ENCODE assay signal across 2 fruit fly cellular contexts in genomic region chr2L:1708110-1708509, dm6.
TF ChIP-seq lines count a peak whose summit lies in the region.

No protein-coding gene starts in this region.

TF ChIP-seq in whole organism, adult, 20 proteins besides CTCF, POLR2A, EP300 and RAD21:
- TF ChIP-seq cic (GFP tag; optimal IDR thresholded peaks at IDR 0.05; lab: Kevin White, UChicago) (peak; percentile 62), tj (GFP tag; optimal IDR thresholded peaks at IDR 0.05; lab: Kevin White, UChicago) (no peak)

TF ChIP-seq in whole organism, prepupa, 60 proteins besides CTCF, POLR2A, EP300 and RAD21:
- TF ChIP-seq vri (GFP tag; optimal IDR thresholded peaks at IDR 0.05; lab: Kevin White, UChicago), result peak; percentile 13
- TF ChIP-seq CG7368 (GFP tag; optimal IDR thresholded peaks at IDR 0.05; lab: Kevin White, UChicago), result no peak
- TF ChIP-seq spab (GFP tag; optimal IDR thresholded peaks at IDR 0.05; lab: Kevin White, UChicago), result no peak
- TF ChIP-seq svp (GFP tag; lab: Kevin White, UChicago), result peak; percentile 52
